Worm (Caenorhabditis elegans) whole organism, late embryonic: ENCODE measurements around the gene ccd-5.

ENCODE experiments used
- ceh-22 ChIP-seq: sonication (generic microtip); optimal IDR thresholded peaks from 2 replicates; lab custom pipeline; 2017; ENCODE audit warnings: missing biosample characterization, missing genetic modification characterization
- nhr-11 ChIP-seq: fragments of 150-350 bp; optimal IDR thresholded peaks from 2 replicates; lab custom pipeline; 2014; ENCODE audit warnings: missing biosample characterization, missing genetic modification characterization
- pqm-1 ChIP-seq: sonication (generic microtip); optimal IDR thresholded peaks from 2 replicates; lab custom pipeline; 2016; ENCODE audit warnings: missing genetic modification characterization, missing compliant biosample characterization
- rnt-1 ChIP-seq: sonication (generic microtip); optimal IDR thresholded peaks from 2 replicates; lab custom pipeline; 2016; ENCODE audit warnings: missing genetic modification characterization, missing compliant biosample characterization
- unc-55 ChIP-seq: sonication (generic microtip); optimal IDR thresholded peaks from 2 replicates; lab custom pipeline; 2017; ENCODE audit warnings: missing biosample characterization, missing genetic modification reagents, missing genetic modification characterization

ce11 chrX:2614158-2614557 is 41.7 kb upstream of the ccd-5 start:
- TF ChIP-seq rnt-1 (no peak), pqm-1 (no peak), nhr-11 (tag; lab: Kevin White, UChicago) (no peak), unc-55 (GFP tag; lab: Kevin White, UChicago) (peak; percentile 78), ceh-22 (tag; lab: Kevin White, UChicago) (no peak)
